Worm (Caenorhabditis elegans): ENCODE measurements around the gene R102.6.
A peak's percentile ranks its signal among the peaks of the same experiment; 100 is the strongest.

Gene R102.6

ce11 chrIV:10711729-10712128 lies 5.7 kb upstream of the R102.6 start, which contains the start of gene glb-21:
Gene glb-21 (minus strand): TSS chrIV:10711794.
- no peak for TF ChIP-seq peb-1 (tag; optimal IDR thresholded peaks at IDR 0.05)
- TF ChIP-seq lsy-2 (tag; optimal IDR thresholded peaks at IDR 0.05), result no peak
- no peak for TF ChIP-seq aly-2 (tag; optimal IDR thresholded peaks at IDR 0.05)
- no peak for TF ChIP-seq lin-39 (tag; optimal IDR thresholded peaks at IDR 0.05)
- no peak for TF ChIP-seq mbf-1 (tag; optimal IDR thresholded peaks at IDR 0.05)
- no peak for TF ChIP-seq nhr-12 (tag; optimal IDR thresholded peaks at IDR 0.05)
- TF ChIP-seq nhr-21 (tag; optimal IDR thresholded peaks at IDR 0.05), result no peak
- TF ChIP-seq lin-13 (GFP tag; optimal IDR thresholded peaks at IDR 0.05), result no peak
- TF ChIP-seq sma-9 (GFP tag; optimal IDR thresholded peaks at IDR 0.05), result no peak
- TF ChIP-seq sma-9 (tag; optimal IDR thresholded peaks at IDR 0.05), result no peak

ce11 chrIV:10705176-10705575 lies 814 bp downstream of the R102.6 start, which contains the start of gene R102.10:
Gene R102.10 (plus strand): TSS chrIV:10705476.
- TF ChIP-seq nhr-21 (tag; optimal IDR thresholded peaks at IDR 0.05) (no peak), ceh-82 (tag; optimal IDR thresholded peaks at IDR 0.05) (no peak), mab-5 (tag; optimal IDR thresholded peaks at IDR 0.05) (no peak), nhr-129 (tag; optimal IDR thresholded peaks at IDR 0.05) (no peak), alr-1 (tag; optimal IDR thresholded peaks at IDR 0.05) (no peak), sma-3 (GFP tag; optimal IDR thresholded peaks at IDR 0.05) (no peak), elt-3 (tag; optimal IDR thresholded peaks at IDR 0.05) (no peak), ztf-1 (GFP tag; conservative IDR thresholded peaks at IDR 0.05) (no peak), egl-27 (tag; optimal IDR thresholded peaks at IDR 0.05) (no peak), aly-2 (tag; optimal IDR thresholded peaks at IDR 0.05) (no peak)

DNA sequence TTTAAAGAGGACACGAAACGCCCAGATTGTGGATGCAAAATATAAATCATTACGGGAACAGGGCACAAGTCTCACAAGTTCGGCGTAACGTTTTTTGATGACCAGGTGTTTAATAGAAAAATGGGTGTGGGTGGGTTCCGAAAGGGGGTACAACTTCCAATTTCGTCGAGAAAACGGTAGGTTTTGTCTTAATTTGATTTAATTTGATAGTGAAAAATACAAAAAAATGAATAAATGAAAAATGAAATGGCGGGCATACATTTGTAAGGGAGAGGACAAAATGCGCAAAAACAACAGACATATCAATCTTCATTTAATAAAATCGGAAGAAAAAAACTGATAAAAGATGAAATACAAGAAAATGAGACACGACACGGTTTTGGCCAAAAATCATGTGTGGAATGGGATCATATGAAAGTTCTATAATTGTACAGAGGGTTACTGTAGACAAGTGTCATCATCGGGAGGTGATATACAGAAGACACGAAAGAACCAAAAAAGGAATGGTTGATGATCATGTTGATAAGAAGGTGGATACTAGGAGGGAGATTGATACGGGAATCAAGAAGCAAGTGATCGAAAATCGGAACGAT lies 4.0 kb downstream of the R102.6 start:
- no peak for TF ChIP-seq lin-13 (GFP tag; optimal IDR thresholded peaks at IDR 0.05)
- TF ChIP-seq lin-11 (tag; optimal IDR thresholded peaks at IDR 0.05), result no peak
- no peak for TF ChIP-seq egl-27 (tag; optimal IDR thresholded peaks at IDR 0.05)
- peak; percentile 12 for TF ChIP-seq fos-1 (tag; optimal IDR thresholded peaks at IDR 0.05)
- no peak for TF ChIP-seq zag-1 (tag; optimal IDR thresholded peaks at IDR 0.05)
- TF ChIP-seq gmeb-1 (tag; optimal IDR thresholded peaks at IDR 0.05), result no peak
- no peak for TF ChIP-seq peb-1 (tag; optimal IDR thresholded peaks at IDR 0.05)
- peak; percentile 15 for TF ChIP-seq nhr-129 (tag; optimal IDR thresholded peaks at IDR 0.05)
- TF ChIP-seq nhr-237 (tag; optimal IDR thresholded peaks at IDR 0.05), result no peak
- TF ChIP-seq nhr-21 (tag; optimal IDR thresholded peaks at IDR 0.05), result peak; percentile 60
- TF ChIP-seq sma-9 (GFP tag; optimal IDR thresholded peaks at IDR 0.05), result peak; percentile 62
- TF ChIP-seq sma-9 (tag; optimal IDR thresholded peaks at IDR 0.05), result no peak
- TF ChIP-seq sma-3 (GFP tag; optimal IDR thresholded peaks at IDR 0.05), result peak; percentile 28

DNA sequence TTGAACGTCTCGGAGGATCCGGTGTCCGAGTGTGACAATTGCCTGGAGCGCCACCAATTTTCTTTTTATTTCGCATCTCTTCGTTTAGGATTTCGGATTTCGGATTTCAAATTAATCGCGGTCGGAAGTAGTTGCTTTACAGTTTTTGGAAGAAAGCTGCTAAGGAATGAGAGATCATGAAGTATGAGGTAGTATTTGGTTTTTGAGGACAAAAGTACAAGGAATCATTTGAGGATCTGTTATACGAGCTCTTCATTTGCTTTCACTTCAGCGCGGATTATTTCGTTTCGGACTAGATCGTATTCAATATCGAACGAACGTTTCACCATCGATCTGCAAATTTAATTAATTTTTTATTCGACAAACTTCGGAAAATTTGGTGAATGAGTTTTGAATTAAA lies 6.3 kb downstream of the R102.6 start, which contains the start of gene R102.11:
TSS of gene R102.11 (minus strand) at position 101 of the 400 bp plus-strand sequence.
- no peak for TF ChIP-seq snpc-4 (tag; optimal IDR thresholded peaks at IDR 0.05)
- no peak for TF ChIP-seq lin-13 (GFP tag; optimal IDR thresholded peaks at IDR 0.05)
- no peak for TF ChIP-seq skn-1 (tag; optimal IDR thresholded peaks at IDR 0.05)
- TF ChIP-seq elt-1 (tag; optimal IDR thresholded peaks at IDR 0.05), result no peak
- TF ChIP-seq blmp-1 (tag; optimal IDR thresholded peaks at IDR 0.05; ENCODE audit: insufficient read depth), result no peak
- no peak for TF ChIP-seq lin-11 (tag; optimal IDR thresholded peaks at IDR 0.05)
- no peak for TF ChIP-seq sem-4 (tag; optimal IDR thresholded peaks at IDR 0.05)
- no peak for TF ChIP-seq ztf-4 (tag; optimal IDR thresholded peaks at IDR 0.05)
- no peak for TF ChIP-seq nhr-21 (tag; optimal IDR thresholded peaks at IDR 0.05)
- TF ChIP-seq nhr-11 (tag; optimal IDR thresholded peaks at IDR 0.05), result no peak
- TF ChIP-seq ZK546.5 (tag; optimal IDR thresholded peaks at IDR 0.05), result no peak

- TF ChIP-seq blmp-1 (tag; optimal IDR thresholded peaks at IDR 0.05; ENCODE audit: insufficient read depth) (no peak), ZK546.5 (tag; optimal IDR thresholded peaks at IDR 0.05) (no peak), nhr-10 (tag; optimal IDR thresholded peaks at IDR 0.05) (no peak), unc-62 (GFP tag; optimal IDR thresholded peaks at IDR 0.05) (no peak), elt-3 (tag; optimal IDR thresholded peaks at IDR 0.05) (no peak), mbf-1 (tag; optimal IDR thresholded peaks at IDR 0.05) (no peak), elt-1 (tag; optimal IDR thresholded peaks at IDR 0.05) (no peak), gmeb-1 (tag; optimal IDR thresholded peaks at IDR 0.05) (no peak), R02D3.7 (tag; optimal IDR thresholded peaks at IDR 0.05) (no peak), aly-2 (tag; optimal IDR thresholded peaks at IDR 0.05) (no peak), crh-2 (tag; optimal IDR thresholded peaks at IDR 0.05) (no peak), lin-11 (tag; optimal IDR thresholded peaks at IDR 0.05) (no peak), sma-9 (GFP tag; optimal IDR thresholded peaks at IDR 0.05) (no peak), sma-9 (tag; optimal IDR thresholded peaks at IDR 0.05) (no peak), nhr-237 (tag; optimal IDR thresholded peaks at IDR 0.05) (no peak), nhr-23 (tag; optimal IDR thresholded peaks at IDR 0.05) (no peak), dmd-4 (tag; optimal IDR thresholded peaks at IDR 0.05) (no peak), lin-13 (GFP tag; optimal IDR thresholded peaks at IDR 0.05) (no peak)
Observed at ce11 chrIV:10699000-10699399, 7.0 kb downstream of the R102.6 start.

All from whole organism, L2 larva.